Fruit fly (Drosophila melanogaster): ENCODE data around the gene mon2.

The mon2 gene

dm6 chr2L:8123711-8124379, at the start of gene mon2, which contains the start of gene CG8673:
TSS of gene mon2 (minus strand) at chr2L:8124010.
TSS of gene CG8673 (plus strand) at chr2L:8124329.
- TF ChIP-seq CTCF (optimal IDR thresholded peaks at IDR 0.05) (no peak), CG8478 (optimal IDR thresholded peaks at IDR 0.05) (no peak)

dm6 chr2L:8171544-8171943, 47.7 kb upstream of the mon2 start:
- TF ChIP-seq CTCF (optimal IDR thresholded peaks at IDR 0.05), result no peak

- TF ChIP-seq CG8478 (optimal IDR thresholded peaks at IDR 0.05), result no peak
These were observed 46.9 kb upstream of the mon2 start for dm6 chr2L:8170600-8171182.

- TF ChIP-seq CG8478 (optimal IDR thresholded peaks at IDR 0.05), result no peak
- no peak for TF ChIP-seq CTCF (optimal IDR thresholded peaks at IDR 0.05)
These were observed 44.3 kb upstream of the mon2 start for dm6 chr2L:8168075-8168474.

- TF ChIP-seq CG8478 (optimal IDR thresholded peaks at IDR 0.05) (no peak), CTCF (optimal IDR thresholded peaks at IDR 0.05) (no peak)
These were observed 42.2 kb upstream of the mon2 start for dm6 chr2L:8165800-8166576.

dm6 chr2L:8164219-8164618, 40.4 kb upstream of the mon2 start:
- no peak for TF ChIP-seq CG8478 (optimal IDR thresholded peaks at IDR 0.05)
- TF ChIP-seq CTCF (optimal IDR thresholded peaks at IDR 0.05), result no peak

- no peak for TF ChIP-seq CG8478 (optimal IDR thresholded peaks at IDR 0.05)
- TF ChIP-seq CTCF (optimal IDR thresholded peaks at IDR 0.05), result no peak
These were observed 39.9 kb upstream of the mon2 start for dm6 chr2L:8163588-8164166.

- TF ChIP-seq CTCF (optimal IDR thresholded peaks at IDR 0.05), result no peak
- TF ChIP-seq CG8478 (optimal IDR thresholded peaks at IDR 0.05), result no peak
These were observed 39.2 kb upstream of the mon2 start, which contains the start of gene Piezo for dm6 chr2L:8163025-8163351. TSS of gene Piezo (plus strand) at chr2L:8163073.

- TF ChIP-seq CTCF (optimal IDR thresholded peaks at IDR 0.05) (no peak), CG8478 (optimal IDR thresholded peaks at IDR 0.05) (no peak)
These were observed 38.7 kb upstream of the mon2 start, which contains the start of gene Acbp1 for dm6 chr2L:8162307-8163024. TSS of gene Acbp1 (minus strand) at chr2L:8162452.

dm6 chr2L:8161994-8162306, 38.1 kb upstream of the mon2 start:
- no peak for TF ChIP-seq CG8478 (optimal IDR thresholded peaks at IDR 0.05)
- no peak for TF ChIP-seq CTCF (optimal IDR thresholded peaks at IDR 0.05)

- TF ChIP-seq CTCF (optimal IDR thresholded peaks at IDR 0.05) (no peak), CG8478 (optimal IDR thresholded peaks at IDR 0.05) (no peak)
These were observed 35.7 kb upstream of the mon2 start, which contains the start of the genes PAPLA1 and Rbsn-5 for dm6 chr2L:8159498-8159897. TSS of gene PAPLA1 (minus strand) at chr2L:8159638. TSS of gene Rbsn-5 (plus strand) at chr2L:8159832.

- TF ChIP-seq CTCF (optimal IDR thresholded peaks at IDR 0.05), result no peak
- no peak for TF ChIP-seq CG8478 (optimal IDR thresholded peaks at IDR 0.05)
These were observed 33.4 kb upstream of the mon2 start for dm6 chr2L:8157166-8157565.

dm6 chr2L:8156682-8157081, 32.9 kb upstream of the mon2 start:
- no peak for TF ChIP-seq CG8478 (optimal IDR thresholded peaks at IDR 0.05)

dm6 chr2L:8148514-8149085, 24.8 kb upstream of the mon2 start:
- TF ChIP-seq CTCF (optimal IDR thresholded peaks at IDR 0.05) (no peak), CG8478 (optimal IDR thresholded peaks at IDR 0.05) (no peak)
